Worm (Caenorhabditis elegans) whole organism, young adult: ENCODE measurements around the gene gst-8.

Experiments used
- ceh-40 ChIP-seq: fragments of 200-800 bp; sonication (Bioruptor generic); IDR thresholded peaks from 2 replicates; pipeline ENCODE4 v1.3.6; 2022; ENCODE audit warnings: missing genetic modification characterization, missing compliant biosample characterization
- dpl-1 ChIP-seq: fragments of 150-350 bp; optimal IDR thresholded peaks from 2 replicates; lab custom pipeline; 2014; ENCODE audit warnings: missing biosample characterization, missing genetic modification reagents, missing genetic modification characterization
- egl-18 ChIP-seq: fragments of 200-800 bp; sonication (Bioruptor generic); IDR thresholded peaks from 2 replicates; pipeline ENCODE4 v1.3.6; 2022; ENCODE audit warnings: missing genetic modification reagents, missing genetic modification characterization, missing compliant biosample characterization
- fkh-3 ChIP-seq: sonication (generic microtip); optimal IDR thresholded peaks from 2 replicates; lab custom pipeline; 2016; ENCODE audit warnings: mild to moderate bottlenecking, missing genetic modification characterization, missing compliant biosample characterization
- nfya-1 ChIP-seq: sonication (generic microtip); optimal IDR thresholded peaks from 2 replicates; lab custom pipeline; 2017; ENCODE audit warnings: antibody characterized with exemption, missing compliant biosample characterization, missing genetic modification characterization, borderline replicate concordance; ENCODE audit not compliant: insufficient read depth
- nfya-2 ChIP-seq: fragments of 200-800 bp; sonication (Bioruptor generic); IDR thresholded peaks from 2 replicates; pipeline ENCODE4 v1.3.6; 2022; ENCODE audit warnings: missing genetic modification reagents, missing genetic modification characterization, missing compliant biosample characterization
- ztf-22 ChIP-seq: fragments of 200-800 bp; sonication (Bioruptor generic); optimal IDR thresholded peaks from 2 replicates; lab custom pipeline; 2018; ENCODE audit warnings: mild to moderate bottlenecking, missing genetic modification characterization, moderate library complexity, missing compliant biosample characterization

DNA sequence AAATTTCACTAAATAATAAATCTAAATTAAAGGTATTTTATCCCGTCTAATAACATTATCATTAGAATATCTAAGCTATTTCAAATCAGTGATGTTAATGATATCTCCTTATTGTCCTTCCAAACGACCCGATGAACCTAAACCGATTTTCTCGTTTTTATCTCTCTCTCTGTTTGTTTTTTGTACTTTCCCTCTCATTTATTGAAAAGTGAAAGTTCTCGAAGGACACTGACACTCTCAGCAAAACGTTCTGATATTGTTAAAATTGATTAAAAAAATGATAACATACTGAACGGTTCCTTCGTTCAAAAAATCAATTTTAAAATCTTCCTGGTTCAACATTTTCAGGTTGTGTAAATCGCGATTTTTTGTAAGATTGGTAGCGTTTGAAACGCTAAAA is 7.4 kb upstream of the gst-8 start, which contains the start of gene F11G11.13:
- TF ChIP-seq nfya-1 (tag; lab: Kevin White, UChicago) (no peak), fkh-3 (tag; lab: Kevin White, UChicago) (no peak), dpl-1 (no peak), ztf-22 (GFP tag; lab: Kevin White, UChicago) (no peak), egl-18 (GFP tag; lab: Robert Waterston, UW) (no peak), nfya-2 (GFP tag; lab: Robert Waterston, UW) (no peak), ceh-40 (GFP tag; lab: Robert Waterston, UW) (no peak)
